Worm (Caenorhabditis elegans): ENCODE data around the gene sru-6.

sru-6 gene

ce11 chrIV:9444417-9445026 is 45.9 kb upstream of the sru-6 start (continued):
- TF ChIP-seq daf-16 (GFP tag; optimal IDR thresholded peaks at IDR 0.05), result peak; percentile 35 to 87
- TF ChIP-seq daf-16 (tag; optimal IDR thresholded peaks at IDR 0.05), result peak; percentile 98
- TF ChIP-seq nhr-6 (tag; optimal IDR thresholded peaks at IDR 0.05), result peak; percentile 80
- no peak for TF ChIP-seq F44E2.7 (GFP tag; IDR thresholded peaks at IDR 0.05)
- peak; percentile 85 for TF ChIP-seq nhr-48 (tag; optimal IDR thresholded peaks at IDR 0.05)
- TF ChIP-seq mes-2 (tag; optimal IDR thresholded peaks at IDR 0.05; ENCODE audit: poor library complexity, severe bottlenecking), result peak; percentile 88
- peak; percentile 68 for TF ChIP-seq pha-4 (GFP tag; IDR thresholded peaks at IDR 0.05)
- peak; percentile 74 for TF ChIP-seq pha-4 (tag; optimal IDR thresholded peaks at IDR 0.05)
- peak; percentile 78 for TF ChIP-seq unc-130 (GFP tag; optimal IDR thresholded peaks at IDR 0.05)
- TF ChIP-seq zip-2 (tag; optimal IDR thresholded peaks at IDR 0.05), result peak; percentile 74
- no peak for TF ChIP-seq lin-39 (tag; optimal IDR thresholded peaks at IDR 0.05)
- peak; percentile 81 for TF ChIP-seq spr-1 (tag; optimal IDR thresholded peaks at IDR 0.05)
- TF ChIP-seq tra-1 (GFP tag; IDR thresholded peaks at IDR 0.05), result peak; percentile 39; the same call in 1 of the 2 replicates
- peak; percentile 67 for TF ChIP-seq Y48G9A.11 (GFP tag; IDR thresholded peaks at IDR 0.05)
- no peak for TF ChIP-seq egl-27 (tag; optimal IDR thresholded peaks at IDR 0.05)
- TF ChIP-seq mep-1 (tag; optimal IDR thresholded peaks at IDR 0.05), result peak; percentile 97
- TF ChIP-seq ZK546.5 (tag; optimal IDR thresholded peaks at IDR 0.05), result peak in 1 of 2 experiments; percentile 1
- no peak for TF ChIP-seq mxl-2 (GFP tag; conservative IDR thresholded peaks at IDR 0.05)
- TF ChIP-seq ctbp-1 (GFP tag; IDR thresholded peaks at IDR 0.05), result peak; percentile 89
- peak; percentile 81 for TF ChIP-seq F10B5.3 (tag; optimal IDR thresholded peaks at IDR 0.05)
- TF ChIP-seq lir-3 (tag; optimal IDR thresholded peaks at IDR 0.05), result no peak
- TF ChIP-seq F26F4.8 (GFP tag; conservative IDR thresholded peaks at IDR 0.05), result no peak
- TF ChIP-seq jun-1 (tag; optimal IDR thresholded peaks at IDR 0.05), result peak; percentile 85
- peak; percentile 55 for TF ChIP-seq spr-3 (GFP tag; optimal IDR thresholded peaks at IDR 0.05)
- peak; percentile 84 for TF ChIP-seq duxl-1 (tag; optimal IDR thresholded peaks at IDR 0.05; ENCODE audit: poor library complexity)
- peak; percentile 56 for TF ChIP-seq zfp-2 (tag; optimal IDR thresholded peaks at IDR 0.05)
- no peak for TF ChIP-seq pqm-1 (tag; optimal IDR thresholded peaks at IDR 0.05)
- no peak for TF ChIP-seq madf-5 (GFP tag; IDR thresholded peaks at IDR 0.05)
- peak; percentile 75 to 93 for TF ChIP-seq lsy-2 (tag; optimal IDR thresholded peaks at IDR 0.05)
- peak; percentile 76 for TF ChIP-seq lin-1 (GFP tag; IDR thresholded peaks at IDR 0.05)
- no peak for TF ChIP-seq ceh-82 (tag; optimal IDR thresholded peaks at IDR 0.05)
- no peak for TF ChIP-seq unc-39 (tag; optimal IDR thresholded peaks at IDR 0.05)
- TF ChIP-seq ceh-28 (tag; optimal IDR thresholded peaks at IDR 0.05), result no peak
- TF ChIP-seq madf-9 (GFP tag; conservative IDR thresholded peaks at IDR 0.05), result peak; percentile 46; the same call in 1 of the 2 replicates
- peak; percentile 87 for TF ChIP-seq nhr-10 (tag; optimal IDR thresholded peaks at IDR 0.05)
- TF ChIP-seq lin-38 (GFP tag; IDR thresholded peaks at IDR 0.05), result peak; percentile 86
- TF ChIP-seq mdt-29 (GFP tag; IDR thresholded peaks at IDR 0.05), result peak; percentile 67; the same call in 1 of the 2 replicates
- TF ChIP-seq R02D3.7 (tag; optimal IDR thresholded peaks at IDR 0.05), result no peak
- TF ChIP-seq hmg-1.1 (GFP tag; IDR thresholded peaks at IDR 0.05), result peak; percentile 94
- peak; percentile 99 for TF ChIP-seq ama-1 (optimal IDR thresholded peaks at IDR 0.05)
- peak; percentile 84 for TF ChIP-seq egl-43 (GFP tag; IDR thresholded peaks at IDR 0.05)
- peak; percentile 97 for TF ChIP-seq snpc-4 (tag; optimal IDR thresholded peaks at IDR 0.05)
- 0 out of 2 replicates have a peak, but pooled peaks have one; percentile 47 for TF ChIP-seq ceh-44 (GFP tag; IDR thresholded peaks at IDR 0.05)
- peak; percentile 93 for TF ChIP-seq T26A8.4 (GFP tag; IDR thresholded peaks at IDR 0.05)
- TF ChIP-seq aha-1 (tag), result peak; percentile 91
- peak; percentile 52 for TF ChIP-seq nhr-237 (tag; optimal IDR thresholded peaks at IDR 0.05)
- TF ChIP-seq T20F7.1 (GFP tag; optimal IDR thresholded peaks at IDR 0.05), result peak; percentile 87
- TF ChIP-seq ceh-32 (tag; optimal IDR thresholded peaks at IDR 0.05; ENCODE audit: poor library complexity), result peak; percentile 53
- peak; percentile 79 to 86 for TF ChIP-seq hif-1 (tag; optimal IDR thresholded peaks at IDR 0.05)
- TF ChIP-seq skn-1 (tag; optimal IDR thresholded peaks at IDR 0.05), result no peak
- TF ChIP-seq lin-13 (GFP tag; optimal IDR thresholded peaks at IDR 0.05), result peak; percentile 91

Data from whole organism, L4 larva.